Fruit fly (Drosophila melanogaster): ENCODE results near the gene CG9515.

Gene CG9515

DNA sequence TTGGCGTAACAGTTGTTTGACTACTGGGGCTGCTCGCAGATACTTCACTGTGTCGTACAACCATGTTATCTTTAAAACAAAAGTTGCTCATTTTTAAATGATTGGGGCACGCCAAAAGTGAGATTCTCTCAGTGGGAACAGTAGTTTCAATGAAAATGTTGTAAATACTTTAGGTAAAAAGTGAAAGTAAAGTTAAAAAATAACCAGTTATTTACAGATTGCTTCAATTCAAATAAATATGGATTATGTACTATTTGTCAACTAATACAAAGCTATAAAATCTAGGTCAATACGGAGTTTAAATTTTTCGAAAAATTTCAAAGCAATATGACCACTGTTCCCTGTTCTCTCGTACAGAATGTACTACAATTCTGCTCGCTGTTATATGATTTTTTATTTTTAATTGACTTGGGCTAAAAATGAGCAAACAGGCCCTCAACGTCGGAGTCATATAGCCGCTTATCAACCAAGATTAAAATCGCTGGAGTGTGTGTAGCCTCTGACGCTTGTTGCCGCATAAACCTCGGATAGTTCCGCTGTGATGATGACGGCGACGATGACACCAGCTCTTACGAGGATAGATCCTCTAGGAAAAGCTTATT is 1.2 kb downstream of the CG9515 start, which contains the start of gene Argl:
Gene Argl (minus strand): TSS at position 370 of the 602 bp plus-strand sequence.
- TF ChIP-seq eve (GFP tag; optimal IDR thresholded peaks at IDR 0.05) (no peak), CG3995 (GFP tag; optimal IDR thresholded peaks at IDR 0.05) (no peak), B-H1 (GFP tag; IDR thresholded peaks at IDR 0.05) (no peak), Eip74EF (GFP tag; optimal IDR thresholded peaks at IDR 0.05) (no peak), Ets65A (GFP tag) (no peak), CG3281 (GFP tag; optimal IDR thresholded peaks at IDR 0.05) (peak; percentile 21), CG2120 (GFP tag; optimal IDR thresholded peaks at IDR 0.05) (peak; percentile 25), CG18599 (GFP tag; optimal IDR thresholded peaks at IDR 0.05) (peak; percentile 26), grn (GFP tag; optimal IDR thresholded peaks at IDR 0.05) (peak; percentile 42), CG4282 (GFP tag; optimal IDR thresholded peaks at IDR 0.05) (no peak), Optix (GFP tag; IDR thresholded peaks at IDR 0.05) (no peak), CG15514 (GFP tag; optimal IDR thresholded peaks at IDR 0.05) (no peak), sd (tag; optimal IDR thresholded peaks at IDR 0.05) (peak; percentile 20), exex (tag; optimal IDR thresholded peaks at IDR 0.05) (peak; percentile 73), sug (tag; optimal IDR thresholded peaks at IDR 0.05) (peak; percentile 54), psq (GFP tag; optimal IDR thresholded peaks at IDR 0.05) (no peak), sens (GFP tag) (peak; percentile 33), Dek (tag; optimal IDR thresholded peaks at IDR 0.05) (no peak), CG15269 (tag; optimal IDR thresholded peaks at IDR 0.05) (peak; percentile 17), Hand (GFP tag; optimal IDR thresholded peaks at IDR 0.05) (peak; percentile 19), lab (GFP tag; optimal IDR thresholded peaks at IDR 0.05) (peak; percentile 19), grau (tag; optimal IDR thresholded peaks at IDR 0.05) (peak; percentile 27), Adf1 (GFP tag; IDR thresholded peaks at IDR 0.05) (no peak), HmgZ (tag; optimal IDR thresholded peaks at IDR 0.05) (no peak), CG10366 (GFP tag; IDR thresholded peaks at IDR 0.05) (no peak), ATbp (GFP tag; optimal IDR thresholded peaks at IDR 0.05) (no peak), CG31365 (tag; optimal IDR thresholded peaks at IDR 0.05) (no peak), CG10543 (GFP tag; optimal IDR thresholded peaks at IDR 0.05) (peak; percentile 24), CG6175 (GFP tag; IDR thresholded peaks at IDR 0.05) (no peak), gem (tag; optimal IDR thresholded peaks at IDR 0.05) (peak; percentile 9), CG34376 (GFP tag; optimal IDR thresholded peaks at IDR 0.05) (peak; percentile 74), pnt (GFP tag; optimal IDR thresholded peaks at IDR 0.05) (no peak), CG18476 (GFP tag; optimal IDR thresholded peaks at IDR 0.05) (no peak), zen (tag; optimal IDR thresholded peaks at IDR 0.05) (no peak), CG1832 (GFP tag; optimal IDR thresholded peaks at IDR 0.05) (no peak), CG6765 (GFP tag; optimal IDR thresholded peaks at IDR 0.05) (peak; percentile 12), Med (GFP tag) (peak; percentile 49), Aef1 (GFP tag; IDR thresholded peaks at IDR 0.05) (no peak), row (GFP tag; IDR thresholded peaks at IDR 0.05) (peak; percentile 31; the same call in 1 of the 3 replicates), CG11504 (tag; optimal IDR thresholded peaks at IDR 0.05) (peak; percentile 5), Pdp1 (GFP tag; optimal IDR thresholded peaks at IDR 0.05) (peak in 1 of 2 experiments; percentile 50), CG8388 (GFP tag; optimal IDR thresholded peaks at IDR 0.05) (no peak), CG4820 (GFP tag; optimal IDR thresholded peaks at IDR 0.05) (no peak), CG2678 (tag; optimal IDR thresholded peaks at IDR 0.05) (peak; percentile 14), CG6813 (GFP tag; optimal IDR thresholded peaks at IDR 0.05) (no peak), CG13296 (GFP tag; optimal IDR thresholded peaks at IDR 0.05) (peak; percentile 32), dmrt99B (tag; optimal IDR thresholded peaks at IDR 0.05) (no peak)
